Fruit fly (Drosophila melanogaster) whole organism, adult: Measurements from ENCODE around the gene CG15043.

ENCODE experiments used
- CG11617 ChIP-seq: fragments of 200-800 bp; sonication (Bioruptor generic); optimal IDR thresholded peaks from 2 replicates; lab custom pipeline; 2017; ENCODE audit warnings: mild to moderate bottlenecking, missing biosample characterization, missing genetic modification reagents, missing genetic modification characterization
- CG12768 ChIP-seq: fragments of 200-800 bp; sonication (Bioruptor generic); optimal IDR thresholded peaks from 2 replicates; lab custom pipeline; 2017; ENCODE audit warnings: missing biosample characterization, missing genetic modification characterization, mild to moderate bottlenecking, moderate library complexity, missing genetic modification reagents
- CG14711 ChIP-seq: fragments of 200-800 bp; sonication (Bioruptor generic); optimal IDR thresholded peaks from 2 replicates; lab custom pipeline; 2018; ENCODE audit warnings: missing biosample characterization, mild to moderate bottlenecking, missing genetic modification characterization, moderate library complexity
- CG33017 ChIP-seq: fragments of 200-800 bp; sonication (Bioruptor generic); optimal IDR thresholded peaks from 2 replicates; lab custom pipeline; 2018; ENCODE audit warnings: missing biosample characterization, mild to moderate bottlenecking, missing genetic modification characterization, moderate library complexity
- CG5204 ChIP-seq: fragments of 200-800 bp; sonication (Bioruptor generic); optimal IDR thresholded peaks from 2 replicates; lab custom pipeline; 2016; ENCODE audit warnings: missing biosample characterization, missing genetic modification characterization
- Hr96 ChIP-seq: fragments of 200-800 bp; sonication (Bioruptor generic); optimal IDR thresholded peaks from 2 replicates; lab custom pipeline; 2016; ENCODE audit warnings: missing biosample characterization, missing genetic modification characterization
- cic ChIP-seq: fragments of 200-800 bp; sonication (Bioruptor generic); optimal IDR thresholded peaks from 2 replicates; lab custom pipeline; 2017; ENCODE audit warnings: missing biosample characterization, mild to moderate bottlenecking, missing genetic modification characterization, moderate library complexity
- cnc ChIP-seq, 2 experiments: fragments of >200 bp; optimal IDR thresholded peaks; 2 replicates each; lab custom pipeline; 2017

dm6 chrX:18515988-18516541, 22.1 kb upstream of the CG15043 start:
- TF ChIP-seq cic (no peak), CG12768 (GFP tag; lab: Kevin White, UChicago) (no peak), CG5204 (GFP tag; lab: Kevin White, UChicago) (no peak), CG11617 (GFP tag; lab: Kevin White, UChicago) (no peak), CG33017 (no peak), cnc (optimal IDR thresholded peaks at IDR 0.05; lab: Kevin White, UChicago) (no peak), Hr96 (GFP tag; lab: Kevin White, UChicago) (no peak), CG14711 (tag; lab: Kevin White, UChicago) (no peak)
